Worm (Caenorhabditis elegans) whole organism, young adult: Measurements from ENCODE around the gene clec-157.
A peak's percentile ranks its signal among the peaks of the same experiment; 100 is the strongest.

Experiments
- atf-7 ChIP-seq: sonication (generic microtip); optimal IDR thresholded peaks from 2 replicates; lab custom pipeline; 2017; ENCODE audit warnings: mild to moderate bottlenecking, missing genetic modification characterization, missing compliant biosample characterization
- attf-5 ChIP-seq: fragments of 200-800 bp; sonication (Bioruptor generic); optimal IDR thresholded peaks from 2 replicates; lab custom pipeline; 2018; ENCODE audit warnings: mild to moderate bottlenecking, missing genetic modification characterization, missing compliant biosample characterization
- ccch-3 ChIP-seq: fragments of 200-800 bp; sonication (Bioruptor generic); optimal IDR thresholded peaks from 2 replicates; lab custom pipeline; 2018; ENCODE audit warnings: mild to moderate bottlenecking, missing genetic modification characterization, missing compliant biosample characterization
- dpff-1 ChIP-seq: sonication (generic microtip); optimal IDR thresholded peaks from 2 replicates; lab custom pipeline; 2017; ENCODE audit warnings: mild to moderate bottlenecking, missing genetic modification characterization, missing compliant biosample characterization
- dpl-1 ChIP-seq: fragments of 150-350 bp; optimal IDR thresholded peaks from 2 replicates; lab custom pipeline; 2014; ENCODE audit warnings: missing biosample characterization, missing genetic modification reagents, missing genetic modification characterization
- him-1 ChIP-seq: sonication (generic microtip); optimal IDR thresholded peaks from 2 replicates; lab custom pipeline; 2016; ENCODE audit warnings: missing genotype, missing genetic modification reagents, missing genetic modification characterization, missing compliant biosample characterization
- nhr-27 ChIP-seq: fragments of 200-800 bp; sonication (Bioruptor generic); optimal IDR thresholded peaks from 2 replicates; lab custom pipeline; 2018; ENCODE audit warnings: mild to moderate bottlenecking, missing genetic modification characterization, moderate library complexity, missing compliant biosample characterization
- sdz-38 ChIP-seq: sonication (generic microtip); optimal IDR thresholded peaks from 2 replicates; lab custom pipeline; 2016; ENCODE audit warnings: missing genotype, missing genetic modification characterization, missing compliant biosample characterization
- snpc-4 ChIP-seq, 5 experiments: fragments of 150-350 bp in 1 of 5; sonication (generic microtip) in 4 of 5; optimal IDR thresholded peaks; 2 replicates each; lab custom pipeline; 2014 to 2018; ENCODE audit warnings: missing genetic modification characterization in 5 of 5, missing biosample characterization in 3 of 5, antibody characterized with exemption in 2 of 5, mild to moderate bottlenecking in 2 of 5, missing compliant biosample characterization in 2 of 5, missing genotype in 2 of 5, moderate library complexity in 2 of 5, missing genetic modification reagents in 1 of 5
- somi-1 ChIP-seq: fragments of 200-800 bp; sonication (Bioruptor generic); optimal IDR thresholded peaks from 2 replicates; lab custom pipeline; 2018; ENCODE audit warnings: mild to moderate bottlenecking, missing genetic modification characterization, missing compliant biosample characterization

DNA sequence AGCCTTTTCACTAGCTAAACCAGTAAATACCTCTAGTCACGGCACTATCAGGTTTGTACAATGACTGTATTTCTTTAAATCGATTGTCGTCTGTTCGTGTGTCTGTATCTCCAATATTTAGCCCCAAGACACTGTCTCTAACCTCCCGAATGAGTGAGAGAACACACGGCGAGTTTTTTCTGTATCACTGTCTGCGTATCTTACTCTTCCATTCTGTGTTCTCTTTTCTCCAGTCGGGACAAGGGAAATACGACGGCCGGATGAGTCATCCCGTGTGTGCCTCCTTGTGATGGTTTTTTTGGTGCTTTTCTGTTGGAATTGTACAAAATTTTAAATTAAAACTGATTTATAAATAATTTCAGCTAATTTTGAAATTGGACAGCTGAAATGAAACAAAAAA, 48.2 kb downstream of the clec-157 start:
- no peak for TF ChIP-seq snpc-4 (GFP tag; optimal IDR thresholded peaks at IDR 0.05; lab: Kevin White, UChicago)
- peak; percentile 13 to 62 (median 54) for TF ChIP-seq snpc-4 (tag; optimal IDR thresholded peaks at IDR 0.05; lab: Kevin White, UChicago)
- peak; percentile 92 for TF ChIP-seq attf-5 (GFP tag; lab: Kevin White, UChicago)
- no peak for TF ChIP-seq him-1
- TF ChIP-seq nhr-27 (tag; lab: Kevin White, UChicago) = no peak
- TF ChIP-seq atf-7 (tag; lab: Kevin White, UChicago) = no peak
- no peak for TF ChIP-seq ccch-3 (GFP tag; lab: Kevin White, UChicago)
- TF ChIP-seq somi-1 (GFP tag; lab: Kevin White, UChicago) = peak; percentile 73
- no peak for TF ChIP-seq dpl-1
- TF ChIP-seq dpff-1 (tag; lab: Kevin White, UChicago) = no peak
- TF ChIP-seq sdz-38 (tag; lab: Kevin White, UChicago) = no peak
